Worm (Caenorhabditis elegans) whole organism, mixed stage, embryonic: ENCODE measurements around the gene fbxa-35.

Experiments
- elt-3 ChIP-seq: fragments of 150-350 bp; optimal IDR thresholded peaks from 2 replicates; lab custom pipeline; 2014; ENCODE audit warnings: missing biosample characterization, missing genetic modification characterization
- lin-32 ChIP-seq: fragments of 200-800 bp; sonication (Bioruptor generic); optimal IDR thresholded peaks from 2 replicates; lab custom pipeline; 2018; ENCODE audit warnings: mild to moderate bottlenecking, missing genetic modification characterization, missing compliant biosample characterization
- nhr-237 ChIP-seq: fragments of 150-350 bp; optimal IDR thresholded peaks from 2 replicates; lab custom pipeline; 2014; ENCODE audit warnings: missing biosample characterization, missing genetic modification characterization
- pha-4 ChIP-seq: fragments of 150-350 bp; optimal IDR thresholded peaks from 2 replicates; lab custom pipeline; 2018; ENCODE audit warnings: missing biosample characterization, missing genetic modification reagents, missing genetic modification characterization

DNA sequence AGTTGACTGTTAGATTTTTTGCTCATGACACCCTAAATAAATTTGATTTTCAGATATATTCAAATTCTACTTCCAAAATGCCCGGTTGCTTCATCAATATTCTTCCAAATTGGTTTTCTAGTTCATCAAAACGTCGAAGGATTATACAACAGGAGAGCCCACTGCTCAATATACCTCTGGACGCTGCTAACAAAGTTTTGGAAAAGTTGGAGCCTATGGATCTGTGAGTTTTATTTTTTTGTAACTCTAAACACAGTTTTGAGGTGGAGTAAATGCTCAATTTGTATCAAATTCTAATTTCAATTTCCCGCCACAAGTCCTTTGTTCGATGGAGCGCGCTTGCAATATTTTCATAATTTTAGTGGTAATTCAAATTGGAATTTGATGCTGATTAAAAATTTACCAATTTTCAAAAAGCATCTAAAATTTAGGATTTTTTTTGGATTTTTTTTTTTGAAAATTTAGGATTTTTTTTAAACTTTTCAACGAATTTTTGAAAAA, 47.5 kb downstream of the fbxa-35 start, which contains the start of gene fbxa-27:
- TF ChIP-seq pha-4, result no peak
- no peak for TF ChIP-seq nhr-237
- TF ChIP-seq lin-32, result no peak
- no peak for TF ChIP-seq elt-3 (tag; lab: Kevin White, UChicago)
